Fruit fly (Drosophila melanogaster) whole organism, embryonic: ENCODE measurements around the gene aln.
A peak's percentile ranks its signal among the peaks of the same experiment; 100 is the strongest.

Source experiments
- CG10654 ChIP-seq: fragments of 200-800 bp; sonication (Bioruptor generic); optimal IDR thresholded peaks from 2 replicates; lab custom pipeline; 2016; ENCODE audit warnings: missing biosample characterization, missing genetic modification characterization
- CG11695 ChIP-seq: fragments of 200-800 bp; sonication (Bioruptor generic); IDR thresholded peaks from 3 replicates; pipeline ENCODE4 v1.3.6; 2022; ENCODE audit warnings: missing biosample characterization, missing genetic modification characterization
- CG13894 ChIP-seq: fragments of 200-800 bp; sonication (Bioruptor generic); optimal IDR thresholded peaks from 3 replicates; lab custom pipeline; 2018; ENCODE audit warnings: missing biosample characterization, mild to moderate bottlenecking, missing genetic modification characterization, moderate library complexity
- CG15601 ChIP-seq: fragments of 200-800 bp; sonication (Bioruptor generic); optimal IDR thresholded peaks from 3 replicates; lab custom pipeline; 2019; ENCODE audit warnings: missing biosample characterization, mild to moderate bottlenecking, missing genetic modification characterization, moderate library complexity
- CG1603 ChIP-seq: fragments of 200-800 bp; sonication (Bioruptor generic); optimal IDR thresholded peaks from 2 replicates; lab custom pipeline; 2019; ENCODE audit warnings: missing biosample characterization, mild to moderate bottlenecking, missing genetic modification characterization, moderate library complexity
- CG17359 ChIP-seq: fragments of 200-800 bp; sonication (Bioruptor generic); optimal IDR thresholded peaks from 3 replicates; lab custom pipeline; 2018; ENCODE audit warnings: missing biosample characterization, mild to moderate bottlenecking, missing genetic modification characterization, moderate library complexity
- CG17829 ChIP-seq: fragments of 200-800 bp; optimal IDR thresholded peaks from 2 replicates; lab custom pipeline; 2019; ENCODE audit warnings: missing biosample characterization, mild to moderate bottlenecking, missing genetic modification characterization, moderate library complexity
- CG1832 ChIP-seq: fragments of 200-800 bp; sonication (Bioruptor generic); optimal IDR thresholded peaks from 2 replicates; lab custom pipeline; 2017; ENCODE audit warnings: missing biosample characterization, mild to moderate bottlenecking, missing genetic modification characterization, inconsistent platforms
- CG2875 ChIP-seq: fragments of 200-800 bp; sonication (Bioruptor generic); optimal IDR thresholded peaks from 2 replicates; lab custom pipeline; 2017; ENCODE audit warnings: missing biosample characterization, mild to moderate bottlenecking, missing genetic modification characterization, missing genetic modification reagents
- CG32532 ChIP-seq: fragments of 200-800 bp; sonication (Bioruptor generic); IDR thresholded peaks from 2 replicates; pipeline ENCODE4 v1.3.6; 2022; ENCODE audit warnings: missing biosample characterization, missing genetic modification characterization
- CG32772 ChIP-seq: fragments of 200-800 bp; sonication (Bioruptor generic); IDR thresholded peaks from 2 replicates; pipeline ENCODE4 v1.3.6; 2022; ENCODE audit warnings: missing biosample characterization, missing genetic modification characterization
- CG33557 ChIP-seq: fragments of 200-800 bp; sonication (Bioruptor generic); optimal IDR thresholded peaks from 2 replicates; lab custom pipeline; 2019; ENCODE audit warnings: missing biosample characterization, mild to moderate bottlenecking, missing genetic modification characterization, moderate library complexity
- CG3847 ChIP-seq: fragments of 200-800 bp; sonication (Bioruptor generic); IDR thresholded peaks from 2 replicates; pipeline ENCODE4 v1.3.6; 2022; ENCODE audit warnings: missing biosample characterization, missing genetic modification characterization
- CG5180 ChIP-seq: fragments of 200-800 bp; sonication (Bioruptor generic); optimal IDR thresholded peaks from 3 replicates; lab custom pipeline; 2017; ENCODE audit warnings: missing biosample characterization, missing genetic modification characterization, mild to moderate bottlenecking, moderate library complexity, missing genetic modification reagents
- CG6689 ChIP-seq: fragments of 200-800 bp; sonication (Bioruptor generic); IDR thresholded peaks from 2 replicates; pipeline ENCODE4 v1.3.6; 2022; ENCODE audit warnings: missing biosample characterization, missing genetic modification characterization
- CG6765 ChIP-seq: fragments of 200-800 bp; sonication (Bioruptor generic); optimal IDR thresholded peaks from 3 replicates; lab custom pipeline; 2017; ENCODE audit warnings: missing biosample characterization, mild to moderate bottlenecking, missing genetic modification characterization
- CG7357 ChIP-seq: fragments of 200-800 bp; sonication (Bioruptor generic); IDR thresholded peaks from 3 replicates; pipeline ENCODE4 v1.3.6; 2022; ENCODE audit warnings: missing biosample characterization, missing genetic modification characterization
- CG7987 ChIP-seq: fragments of 200-800 bp; sonication (Bioruptor generic); optimal IDR thresholded peaks from 2 replicates; lab custom pipeline; 2018; ENCODE audit warnings: missing biosample characterization, mild to moderate bottlenecking, missing genetic modification characterization, moderate library complexity
- CG9797 ChIP-seq: fragments of 200-800 bp; sonication (Bioruptor generic); optimal IDR thresholded peaks from 3 replicates; lab custom pipeline; 2018; ENCODE audit warnings: missing biosample characterization, mild to moderate bottlenecking, missing genetic modification characterization
- CG9876 ChIP-seq: fragments of 200-800 bp; sonication (Bioruptor generic); optimal IDR thresholded peaks from 2 replicates; lab custom pipeline; 2016; ENCODE audit warnings: missing biosample characterization, missing genetic modification characterization
- Dll ChIP-seq: fragments of 200-800 bp; sonication (Bioruptor generic); IDR thresholded peaks from 4 replicates; pipeline ENCODE4 v1.3.6; 2022; ENCODE audit warnings: missing biosample characterization, missing genetic modification characterization; ENCODE audit not compliant: partially characterized antibody
- Doc2 ChIP-seq: fragments of 200-800 bp; sonication (Bioruptor generic); IDR thresholded peaks from 2 replicates; pipeline ENCODE4 v1.3.6; 2022; ENCODE audit warnings: missing biosample characterization, missing genetic modification characterization
- Ets65A ChIP-seq: fragments of 200-800 bp; sonication (Bioruptor generic); peaks from one replicate; lab custom pipeline; 2016; ENCODE audit warnings: missing biosample characterization, missing genetic modification characterization
- HmgZ ChIP-seq: fragments of 200-800 bp; sonication (Bioruptor generic); optimal IDR thresholded peaks from 2 replicates; lab custom pipeline; 2018; ENCODE audit warnings: missing biosample characterization, mild to moderate bottlenecking, missing genetic modification characterization
- Hr78 ChIP-seq, 2 experiments: fragments of 200-800 bp in 1 of 2; fragments of >200 bp in 1 of 2; sonication (Bioruptor generic) in 1 of 2; optimal IDR thresholded peaks; 2 replicates each; lab custom pipeline; 2017 to 2019; ENCODE audit warnings: missing biosample characterization in 2 of 2, missing genetic modification characterization in 2 of 2, mild to moderate bottlenecking in 1 of 2, moderate library complexity in 1 of 2
- Kr ChIP-seq: fragments of 200-800 bp; sonication (Bioruptor generic); optimal IDR thresholded peaks from 2 replicates; lab custom pipeline; 2017; ENCODE audit warnings: missing biosample characterization, mild to moderate bottlenecking, missing genetic modification characterization
- Mes4 ChIP-seq: fragments of 200-800 bp; sonication (Bioruptor generic); optimal IDR thresholded peaks from 2 replicates; lab custom pipeline; 2016; ENCODE audit warnings: missing biosample characterization, missing genetic modification characterization
- Mrtf ChIP-seq: fragments of 200-800 bp; sonication (Bioruptor generic); IDR thresholded peaks from 3 replicates; pipeline ENCODE4 v1.3.6; 2022; ENCODE audit warnings: missing biosample characterization, missing genetic modification characterization
- Nf-YB ChIP-seq: fragments of 200-800 bp; sonication (Bioruptor generic); optimal IDR thresholded peaks from 3 replicates; lab custom pipeline; 2019; ENCODE audit warnings: missing biosample characterization, mild to moderate bottlenecking, missing genetic modification characterization, moderate library complexity
- Scr ChIP-seq: fragments of 200-800 bp; sonication (Bioruptor generic); IDR thresholded peaks from 2 replicates; pipeline ENCODE4 v1.3.6; 2022; ENCODE audit warnings: missing biosample characterization, missing genetic modification characterization; ENCODE audit not compliant: partially characterized antibody
- Usf ChIP-seq: fragments of 200-800 bp; sonication (Bioruptor generic); optimal IDR thresholded peaks from 2 replicates; lab custom pipeline; 2017; ENCODE audit warnings: missing genotype, missing biosample characterization, missing genetic modification characterization
- Xbp1 ChIP-seq: fragments of 200-800 bp; sonication (Bioruptor generic); optimal IDR thresholded peaks from 3 replicates; lab custom pipeline; 2016; ENCODE audit warnings: missing biosample characterization, mild to moderate bottlenecking, missing genetic modification characterization
- ab ChIP-seq: fragments of 200-800 bp; sonication (Bioruptor generic); optimal IDR thresholded peaks from 2 replicates; lab custom pipeline; 2016; ENCODE audit warnings: missing biosample characterization, missing genetic modification characterization
- aop ChIP-seq: fragments of 200-800 bp; sonication (Bioruptor generic); IDR thresholded peaks from 2 replicates; pipeline ENCODE4 v1.3.6; 2022; ENCODE audit warnings: missing biosample characterization, missing genetic modification characterization
- bigmax ChIP-seq: fragments of 200-800 bp; sonication (Bioruptor generic); optimal IDR thresholded peaks from 2 replicates; lab custom pipeline; 2018; ENCODE audit warnings: missing biosample characterization, mild to moderate bottlenecking, missing genetic modification characterization
- bsh ChIP-seq, 2 experiments: fragments of 200-800 bp; sonication (Bioruptor generic); optimal IDR thresholded peaks; 2 replicates each; lab custom pipeline; 2017 to 2018; ENCODE audit warnings: mild to moderate bottlenecking in 2 of 2, missing biosample characterization in 2 of 2, missing genetic modification characterization in 2 of 2, moderate library complexity in 1 of 2
- cad ChIP-seq: fragments of >200 bp; optimal IDR thresholded peaks from 2 replicates; lab custom pipeline; 2017; ENCODE audit warnings: missing biosample characterization, missing genetic modification characterization
- crol ChIP-seq: fragments of 200-800 bp; sonication (Bioruptor generic); IDR thresholded peaks from 2 replicates; pipeline ENCODE4 v1.3.6; 2022; ENCODE audit warnings: missing biosample characterization, missing genetic modification characterization
- dm ChIP-seq: fragments of 200-800 bp; sonication (Bioruptor generic); optimal IDR thresholded peaks from 3 replicates; lab custom pipeline; 2016; ENCODE audit warnings: missing biosample characterization, missing genetic modification characterization
- dysf ChIP-seq: fragments of 200-800 bp; sonication (Bioruptor generic); IDR thresholded peaks from 3 replicates; pipeline ENCODE4 v1.3.6; 2022; ENCODE audit warnings: missing biosample characterization, missing genetic modification characterization
- esg ChIP-seq: fragments of 200-800 bp; sonication (Bioruptor generic); conservative IDR thresholded peaks from 2 replicates; pipeline ENCODE4 v1.3.6; 2022; ENCODE audit warnings: missing biosample characterization, missing genetic modification characterization
- lov ChIP-seq, 2 experiments: fragments of 200-800 bp in 1 of 2; fragments of >200 bp in 1 of 2; sonication (Bioruptor generic) in 1 of 2; IDR thresholded peaks in 1 of 2; optimal IDR thresholded peaks in 1 of 2; 2 replicates in 1 of 2; 3 replicates in 1 of 2; pipeline versions ENCODE4 v1.3.6 to Lab custom; 2017 to 2022; ENCODE audit warnings: missing biosample characterization in 1 of 2, missing genetic modification characterization in 1 of 2
- nmo ChIP-seq: fragments of 200-800 bp; sonication (Bioruptor generic); optimal IDR thresholded peaks from 2 replicates; lab custom pipeline; 2018; ENCODE audit warnings: missing biosample characterization, mild to moderate bottlenecking, missing genetic modification characterization, moderate library complexity
- pb ChIP-seq: fragments of 200-800 bp; sonication (Bioruptor generic); optimal IDR thresholded peaks from 3 replicates; lab custom pipeline; 2016; ENCODE audit warnings: missing biosample characterization, missing genetic modification characterization
- repo ChIP-seq: fragments of 200-800 bp; sonication (Bioruptor generic); optimal IDR thresholded peaks from 2 replicates; lab custom pipeline; 2016; ENCODE audit warnings: missing biosample characterization, missing genetic modification characterization
- sc ChIP-seq, 3 experiments: fragments of >200 bp in 2 of 3; fragments of 200-800 bp in 1 of 3; sonication (Bioruptor generic) in 1 of 3; optimal IDR thresholded peaks; 2 replicates in 2 of 3; 3 replicates in 1 of 3; lab custom pipeline; 2017; ENCODE audit warnings: mild to moderate bottlenecking in 1 of 3, missing biosample characterization in 1 of 3, missing genetic modification characterization in 1 of 3, missing genetic modification reagents in 1 of 3
- sob ChIP-seq: fragments of 200-800 bp; sonication (Bioruptor generic); IDR thresholded peaks from 2 replicates; pipeline ENCODE4 v1.3.6; 2022; ENCODE audit warnings: missing biosample characterization, missing genetic modification characterization
- tgo ChIP-seq: fragments of 200-800 bp; sonication (Bioruptor generic); IDR thresholded peaks from 3 replicates; pipeline ENCODE4 v1.3.6; 2022; ENCODE audit warnings: missing biosample characterization, missing genetic modification characterization
- tup ChIP-seq: fragments of 200-800 bp; sonication (Bioruptor generic); optimal IDR thresholded peaks from 2 replicates; lab custom pipeline; 2016; ENCODE audit warnings: missing biosample characterization, mild to moderate bottlenecking, missing genetic modification characterization, moderate library complexity
- twi ChIP-seq: fragments of 200-800 bp; optimal IDR thresholded peaks from 2 replicates; lab custom pipeline; 2019; ENCODE audit warnings: missing biosample characterization, mild to moderate bottlenecking, missing genetic modification characterization, moderate library complexity

Gene aln

DNA sequence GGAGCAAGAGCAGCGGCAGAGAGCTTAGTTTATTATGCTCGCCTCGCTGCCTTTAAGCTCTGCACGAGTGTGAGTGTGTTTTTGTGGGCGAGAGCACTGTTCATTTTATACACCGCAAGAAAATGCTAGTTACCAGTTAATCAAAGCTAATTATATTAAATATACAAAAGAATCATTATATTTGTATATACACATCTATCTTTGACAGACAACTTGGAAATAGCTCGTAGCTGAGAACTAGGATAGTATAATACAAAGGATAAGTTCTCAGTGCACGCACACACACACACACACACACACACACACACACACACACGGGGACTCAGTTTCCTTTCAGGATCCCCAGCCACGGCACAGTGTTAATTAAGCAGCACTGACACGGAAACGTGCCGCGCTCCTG is 17.2 kb downstream of the aln start (continued):
- TF ChIP-seq nmo (GFP tag; lab: Kevin White, UChicago) (peak; percentile 20), CG7357 (GFP tag; lab: Robert Waterston, UW) (no peak), bsh (GFP tag; optimal IDR thresholded peaks at IDR 0.05; lab: Kevin White, UChicago) (no peak), tup (GFP tag; lab: Kevin White, UChicago) (no peak), CG15601 (tag; lab: Kevin White, UChicago) (no peak), sc (optimal IDR thresholded peaks at IDR 0.05; lab: Kevin White, UChicago) (no peak), sc (GFP tag; optimal IDR thresholded peaks at IDR 0.05; lab: Kevin White, UChicago) (no peak), aop (no peak), cad (no peak), Hr78 (GFP tag; optimal IDR thresholded peaks at IDR 0.05; lab: Kevin White, UChicago) (no peak), CG17829 (tag; lab: Kevin White, UChicago) (no peak), tgo (GFP tag; lab: Robert Waterston, UW) (no peak; the same call in 2 of the 3 replicates), esg (GFP tag; lab: Robert Waterston, UW) (0 out of 2 replicates have a peak, but pooled peaks have one; percentile 18), Scr (GFP tag; lab: Robert Waterston, UW) (no peak), CG11695 (GFP tag; lab: Robert Waterston, UW) (0 out of 3 replicates have a peak, but pooled peaks have one; percentile 27), HmgZ (tag; lab: Kevin White, UChicago) (no peak), CG32772 (GFP tag; lab: Robert Waterston, UW) (no peak), pb (no peak), Ets65A (peak; percentile 1), Kr (GFP tag; lab: Kevin White, UChicago) (no peak), Xbp1 (GFP tag; lab: Kevin White, UChicago) (no peak), CG33557 (no peak), CG7987 (no peak), CG9876 (no peak), dm (no peak), bigmax (no peak), ab (GFP tag; lab: Kevin White, UChicago) (no peak), CG1603 (no peak), Mes4 (GFP tag; lab: Kevin White, UChicago) (no peak), CG17359 (peak; percentile 13), repo (GFP tag; lab: Kevin White, UChicago) (no peak), Mrtf (GFP tag; lab: Robert Waterston, UW) (no peak), lov (optimal IDR thresholded peaks at IDR 0.05; lab: Kevin White, UChicago) (no peak), lov (GFP tag; IDR thresholded peaks at IDR 0.05; lab: Robert Waterston, UW) (no peak), CG1832 (GFP tag; lab: Kevin White, UChicago) (no peak), CG6765 (GFP tag; lab: Kevin White, UChicago) (no peak), CG32532 (GFP tag; lab: Robert Waterston, UW) (peak; percentile 22; the same call in 1 of the 2 replicates), dysf (no peak), Dll (GFP tag; lab: Robert Waterston, UW) (no peak), Doc2 (GFP tag; lab: Robert Waterston, UW) (no peak), CG9797 (GFP tag; lab: Kevin White, UChicago) (no peak), sob (GFP tag; lab: Robert Waterston, UW) (0 out of 2 replicates have a peak, but pooled peaks have one; percentile 26), CG10654 (GFP tag; lab: Kevin White, UChicago) (no peak), Usf (no peak), CG3847 (GFP tag; lab: Robert Waterston, UW) (no peak), CG6689 (0 out of 2 replicates have a peak, but pooled peaks have one; percentile 31), CG5180 (GFP tag; lab: Kevin White, UChicago) (no peak), CG2875 (GFP tag; lab: Kevin White, UChicago) (no peak), Nf-YB (GFP tag; lab: Kevin White, UChicago) (no peak), twi (no peak), crol (GFP tag; lab: Robert Waterston, UW) (no peak), CG13894 (tag; lab: Kevin White, UChicago) (no peak)
